Fruit fly (Drosophila melanogaster): ENCODE measurements around the gene CG9130.

DNA sequence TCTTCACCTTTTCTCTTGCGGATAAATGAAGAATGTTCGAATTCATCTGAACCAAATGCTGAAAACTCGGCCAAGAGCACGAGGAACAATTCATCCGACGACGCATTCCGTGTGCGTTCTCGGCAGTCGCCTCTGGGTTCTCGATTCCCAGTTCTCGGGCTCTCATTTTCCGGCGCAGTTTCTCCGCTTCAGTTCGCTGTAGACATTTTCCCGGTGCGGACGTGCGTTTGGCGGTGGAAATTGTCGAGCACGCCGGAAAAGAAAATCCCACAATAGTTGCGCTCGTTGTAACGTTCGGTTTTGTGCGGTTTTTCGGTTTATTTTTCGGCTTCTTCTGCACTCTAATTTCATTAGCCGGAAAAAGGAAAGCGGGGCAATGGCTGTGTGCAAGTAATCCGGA lies 24.0 kb downstream of the CG9130 start, which contains the start of gene CG32333:
- TF ChIP-seq CG8478 (optimal IDR thresholded peaks at IDR 0.05) (no peak), psq (optimal IDR thresholded peaks at IDR 0.05) (no peak), usp (GFP tag; optimal IDR thresholded peaks at IDR 0.05) (no peak), EcR (GFP tag; optimal IDR thresholded peaks at IDR 0.05) (no peak), Dll (optimal IDR thresholded peaks at IDR 0.05) (no peak)
